Worm (Caenorhabditis elegans) whole organism, L4 larva: ENCODE results near the gene mlt-4.
A peak's percentile ranks its signal among the peaks of the same experiment; 100 is the strongest.

Experiments used
- T20F7.1 ChIP-seq: fragments of 200-800 bp; sonication (Bioruptor generic); optimal IDR thresholded peaks from 2 replicates; lab custom pipeline; 2018; ENCODE audit warnings: mild to moderate bottlenecking, missing genetic modification characterization, missing compliant biosample characterization
- aha-1 ChIP-seq: fragments of 150-350 bp; peaks from one replicate; lab custom pipeline; 2014; ENCODE audit warnings: missing biosample characterization, missing genetic modification characterization
- aly-2 ChIP-seq: sonication (generic microtip); optimal IDR thresholded peaks from 2 replicates; lab custom pipeline; 2018; ENCODE audit warnings: missing biosample characterization, missing genetic modification characterization
- ama-1 ChIP-seq: fragments of 150-350 bp; optimal IDR thresholded peaks from 2 replicates; lab custom pipeline; 2014; ENCODE audit warnings: inconsistent platforms, mixed read lengths
- ceh-20 ChIP-seq: fragments of 200-800 bp; sonication (Bioruptor generic); IDR thresholded peaks from 2 replicates; pipeline ENCODE4 v1.3.6; 2022; ENCODE audit warnings: missing genetic modification reagents, missing genetic modification characterization, missing compliant biosample characterization
- ceh-28 ChIP-seq: fragments of 150-350 bp; optimal IDR thresholded peaks from 2 replicates; lab custom pipeline; 2014; ENCODE audit warnings: missing biosample characterization, missing genetic modification reagents, missing genetic modification characterization
- ceh-32 ChIP-seq: sonication (generic microtip); optimal IDR thresholded peaks from 2 replicates; lab custom pipeline; 2016; ENCODE audit warnings: mild to moderate bottlenecking, missing genetic modification characterization, missing compliant biosample characterization; ENCODE audit not compliant: poor library complexity
- ceh-44 ChIP-seq: fragments of 200-800 bp; sonication (Bioruptor generic); IDR thresholded peaks from 2 replicates; pipeline ENCODE4 v1.3.6; 2022; ENCODE audit warnings: missing genetic modification reagents, missing genetic modification characterization, missing compliant biosample characterization
- ceh-82 ChIP-seq: sonication (generic microtip); optimal IDR thresholded peaks from 2 replicates; lab custom pipeline; 2017; ENCODE audit warnings: missing biosample characterization, missing genetic modification characterization
- cey-2 ChIP-seq: sonication (generic microtip); optimal IDR thresholded peaks from 3 replicates; lab custom pipeline; 2017; ENCODE audit warnings: missing genetic modification characterization, mild to moderate bottlenecking, missing compliant biosample characterization, antibody characterized with exemption, borderline replicate concordance; ENCODE audit not compliant: insufficient read depth
- daf-19 ChIP-seq: fragments of 200-800 bp; sonication (Bioruptor generic); conservative IDR thresholded peaks from 2 replicates; pipeline ENCODE4 v1.3.6; 2022; ENCODE audit warnings: missing genetic modification characterization, missing compliant biosample characterization
- daf-8 ChIP-seq: fragments of 200-800 bp; sonication (Bioruptor generic); IDR thresholded peaks from 2 replicates; pipeline ENCODE4 v1.3.6; 2022; ENCODE audit warnings: missing genetic modification characterization, missing compliant biosample characterization
- dmd-6 ChIP-seq: fragments of 200-800 bp; sonication (Bioruptor generic); IDR thresholded peaks from 2 replicates; pipeline ENCODE4 v1.3.6; 2022; ENCODE audit warnings: missing genetic modification reagents, missing genetic modification characterization, missing compliant biosample characterization
- dmd-8 ChIP-seq: fragments of 200-800 bp; sonication (Bioruptor generic); IDR thresholded peaks from 2 replicates; pipeline ENCODE4 v1.3.6; 2022; ENCODE audit warnings: missing genetic modification characterization, missing compliant biosample characterization
- dpl-1 ChIP-seq: fragments of 150-350 bp; optimal IDR thresholded peaks from 2 replicates; lab custom pipeline; 2014; ENCODE audit warnings: missing biosample characterization, missing genetic modification reagents, missing genetic modification characterization
- egl-27 ChIP-seq: sonication (generic microtip); optimal IDR thresholded peaks from 3 replicates; lab custom pipeline; 2017; ENCODE audit warnings: missing biosample characterization, missing genetic modification reagents, missing genetic modification characterization
- egl-43 ChIP-seq: fragments of 200-800 bp; sonication (Bioruptor generic); IDR thresholded peaks from 2 replicates; pipeline ENCODE4 v1.3.6; 2022; ENCODE audit warnings: missing genetic modification reagents, missing genetic modification characterization, missing compliant biosample characterization
- fkh-10 ChIP-seq: fragments of 150-350 bp; optimal IDR thresholded peaks from 2 replicates; lab custom pipeline; 2014; ENCODE audit warnings: missing biosample characterization, missing genetic modification reagents, missing genetic modification characterization
- gei-8 ChIP-seq: fragments of 200-800 bp; sonication (Bioruptor generic); optimal IDR thresholded peaks from 2 replicates; lab custom pipeline; 2018; ENCODE audit warnings: mild to moderate bottlenecking, missing genetic modification characterization, missing compliant biosample characterization
- hif-1 ChIP-seq, 2 experiments: sonication (generic microtip); optimal IDR thresholded peaks; 2 replicates each; lab custom pipeline; 2016 to 2017; ENCODE audit warnings: missing compliant biosample characterization in 2 of 2, missing genetic modification characterization in 2 of 2, missing genetic modification reagents in 2 of 2, missing genotype in 2 of 2, mild to moderate bottlenecking in 1 of 2
- lim-7 ChIP-seq: fragments of 200-800 bp; sonication (Bioruptor generic); IDR thresholded peaks from 2 replicates; pipeline ENCODE4 v1.3.6; 2022; ENCODE audit warnings: missing genetic modification characterization, missing compliant biosample characterization
- lin-29 ChIP-seq: fragments of 200-800 bp; sonication (Bioruptor generic); IDR thresholded peaks from 2 replicates; pipeline ENCODE4 v1.3.6; 2022; ENCODE audit warnings: missing genetic modification reagents, missing genetic modification characterization, missing compliant biosample characterization
- lin-38 ChIP-seq: fragments of 200-800 bp; sonication (Bioruptor generic); IDR thresholded peaks from 2 replicates; pipeline ENCODE4 v1.3.6; 2022; ENCODE audit warnings: missing genetic modification reagents, missing genetic modification characterization, missing compliant biosample characterization
- lir-3 ChIP-seq: sonication (generic microtip); optimal IDR thresholded peaks from 2 replicates; lab custom pipeline; 2016; ENCODE audit warnings: mild to moderate bottlenecking, missing genetic modification characterization, missing compliant biosample characterization
- nhr-10 ChIP-seq: fragments of 150-350 bp; optimal IDR thresholded peaks from 2 replicates; lab custom pipeline; 2014; ENCODE audit warnings: missing biosample characterization, missing genetic modification characterization
- nhr-11 ChIP-seq: fragments of 150-350 bp; optimal IDR thresholded peaks from 2 replicates; lab custom pipeline; 2014; ENCODE audit warnings: missing biosample characterization, missing genetic modification characterization
- nhr-237 ChIP-seq: sonication (generic microtip); optimal IDR thresholded peaks from 2 replicates; lab custom pipeline; 2017; ENCODE audit warnings: missing biosample characterization, missing genetic modification characterization
- nhr-48 ChIP-seq: sonication (generic microtip); optimal IDR thresholded peaks from 2 replicates; lab custom pipeline; 2016; ENCODE audit warnings: mild to moderate bottlenecking, missing genetic modification characterization, missing compliant biosample characterization
- nhr-76 ChIP-seq: fragments of 150-350 bp; optimal IDR thresholded peaks from 2 replicates; lab custom pipeline; 2014; ENCODE audit warnings: missing biosample characterization, missing genetic modification characterization
- pha-4 ChIP-seq, 2 experiments: fragments of 150-350 bp in 1 of 2; fragments of 200-800 bp in 1 of 2; sonication (Bioruptor generic) in 1 of 2; IDR thresholded peaks in 1 of 2; optimal IDR thresholded peaks in 1 of 2; 2 replicates each; pipeline versions ENCODE4 v1.3.6 to Lab custom; 2014 to 2022; ENCODE audit warnings: missing genetic modification characterization in 2 of 2, missing genetic modification reagents in 2 of 2, missing biosample characterization in 1 of 2, missing compliant biosample characterization in 1 of 2
- sdz-12 ChIP-seq: fragments of 200-800 bp; sonication (Bioruptor generic); optimal IDR thresholded peaks from 2 replicates; lab custom pipeline; 2018; ENCODE audit warnings: mild to moderate bottlenecking, missing genetic modification characterization, missing compliant biosample characterization
- set-16 ChIP-seq: fragments of 200-800 bp; sonication (Bioruptor generic); IDR thresholded peaks from 2 replicates; pipeline ENCODE4 v1.3.6; 2022; ENCODE audit warnings: missing genetic modification reagents, missing genetic modification characterization, missing compliant biosample characterization
- snpc-1.2 ChIP-seq: fragments of 200-800 bp; sonication (Bioruptor generic); IDR thresholded peaks from 2 replicates; pipeline ENCODE4 v1.3.6; 2022; ENCODE audit warnings: missing genetic modification reagents, missing genetic modification characterization, missing compliant biosample characterization
- unc-39 ChIP-seq: sonication (generic microtip); optimal IDR thresholded peaks from 2 replicates; lab custom pipeline; 2017; ENCODE audit warnings: missing biosample characterization, missing genetic modification characterization
- unc-62 ChIP-seq, 3 experiments: fragments of 150-350 bp in 1 of 3; sonication (generic microtip); optimal IDR thresholded peaks in 2 of 3; peaks in 1 of 3; 1 replicate in 1 of 3; 2 replicates in 2 of 3; lab custom pipeline; 2014 to 2017; ENCODE audit warnings: missing biosample characterization in 3 of 3, missing genetic modification characterization in 3 of 3, missing genetic modification reagents in 3 of 3, missing genotype in 1 of 3
- zag-1 ChIP-seq: fragments of 150-350 bp; optimal IDR thresholded peaks from 2 replicates; lab custom pipeline; 2014; ENCODE audit warnings: missing biosample characterization, missing genetic modification characterization
- ztf-11 ChIP-seq: fragments of 150-350 bp; optimal IDR thresholded peaks from 2 replicates; lab custom pipeline; 2014; ENCODE audit warnings: missing biosample characterization, missing genetic modification characterization

The mlt-4 gene

ce11 chrV:20289317-20289716 is at the start of gene mlt-4:
Gene mlt-4, minus strand, starts transcription at chrV:20289417.
- TF ChIP-seq nhr-76 (no peak), snpc-1.2 (GFP tag; lab: Robert Waterston, UW) (no peak), sdz-12 (GFP tag; lab: Kevin White, UChicago) (no peak), ceh-44 (GFP tag; lab: Robert Waterston, UW) (no peak), daf-8 (no peak), ceh-32 (tag; lab: Kevin White, UChicago) (no peak), egl-43 (GFP tag; lab: Robert Waterston, UW) (no peak), T20F7.1 (GFP tag; lab: Kevin White, UChicago) (no peak), lin-38 (GFP tag; lab: Robert Waterston, UW) (no peak), pha-4 (GFP tag; IDR thresholded peaks at IDR 0.05; lab: Robert Waterston, UW) (no peak), pha-4 (tag; optimal IDR thresholded peaks at IDR 0.05; lab: Kevin White, UChicago) (no peak), ztf-11 (tag; lab: Kevin White, UChicago) (no peak), egl-27 (tag; lab: Kevin White, UChicago) (no peak)

ce11 chrV:20338870-20339269 is 49.7 kb upstream of the mlt-4 start:
- TF ChIP-seq ceh-20 (GFP tag; lab: Robert Waterston, UW): no peak
- TF ChIP-seq gei-8 (GFP tag; lab: Kevin White, UChicago): no peak
- TF ChIP-seq fkh-10: peak; percentile 75
- TF ChIP-seq daf-19 (GFP tag; lab: Robert Waterston, UW): no peak

- peak; percentile 77 for TF ChIP-seq aha-1
- TF ChIP-seq nhr-10 (tag; lab: Kevin White, UChicago): no peak
- no peak for TF ChIP-seq cey-2 (tag; lab: Kevin White, UChicago)
- no peak for TF ChIP-seq aly-2 (tag; lab: Kevin White, UChicago)
- TF ChIP-seq, all 104 proteins: peak for 1
Observed at ce11 chrV:20338020-20338419, 48.8 kb upstream of the mlt-4 start.

- TF ChIP-seq ama-1 (lab: Kevin White, UChicago) (no peak), unc-62 (GFP tag; optimal IDR thresholded peaks at IDR 0.05 in 1 of 2; lab: Kevin White, UChicago) (peak in 1 of 2 experiments; percentile 65), unc-62 (tag; optimal IDR thresholded peaks at IDR 0.05; lab: Kevin White, UChicago) (no peak), ceh-82 (no peak)
Observed at ce11 chrV:20335264-20335663, 46.0 kb upstream of the mlt-4 start, which contains the start of gene Y38H6A.5. Gene Y38H6A.5, minus strand, starts transcription at chrV:20335364.

ce11 chrV:20325417-20325816 is 36.2 kb upstream of the mlt-4 start, which contains the start of gene Y38H6A.1:
Gene Y38H6A.1, plus strand, starts transcription at chrV:20325717.
- TF ChIP-seq unc-62 (GFP tag; optimal IDR thresholded peaks at IDR 0.05 in 1 of 2; lab: Kevin White, UChicago): no peak
- no peak for TF ChIP-seq unc-62 (tag; optimal IDR thresholded peaks at IDR 0.05; lab: Kevin White, UChicago)
- no peak for TF ChIP-seq dpl-1
- no peak for TF ChIP-seq lir-3 (tag; lab: Kevin White, UChicago)
- TF ChIP-seq daf-19 (GFP tag; lab: Robert Waterston, UW): no peak
- no peak for TF ChIP-seq dmd-6 (GFP tag; lab: Robert Waterston, UW)
- TF ChIP-seq ceh-28 (tag; lab: Kevin White, UChicago): no peak
- no peak for TF ChIP-seq lin-29
- TF ChIP-seq ama-1 (lab: Kevin White, UChicago): no peak
- TF ChIP-seq nhr-48 (tag; lab: Kevin White, UChicago): no peak
- TF ChIP-seq cey-2 (tag; lab: Kevin White, UChicago): no peak
- TF ChIP-seq set-16: no peak
- no peak for TF ChIP-seq dmd-8 (GFP tag; lab: Robert Waterston, UW)
- TF ChIP-seq nhr-237 (tag; lab: Kevin White, UChicago): no peak
- TF ChIP-seq nhr-11 (tag; lab: Kevin White, UChicago): no peak
- no peak for TF ChIP-seq unc-39 (tag; lab: Kevin White, UChicago)
- TF ChIP-seq lim-7 (GFP tag; lab: Robert Waterston, UW): no peak
- no peak for TF ChIP-seq hif-1 (tag; optimal IDR thresholded peaks at IDR 0.05; lab: Kevin White, UChicago)
- TF ChIP-seq zag-1 (tag; lab: Kevin White, UChicago): no peak
- TF ChIP-seq, all 104 proteins: peak for 0
